Fruit fly (Drosophila melanogaster) whole organism, embryonic: ENCODE measurements around the gene Gr93a.

Experiments
- BEAF-32 ChIP-seq: fragments of 200-800 bp; sonication (Bioruptor generic); optimal IDR thresholded peaks from 3 replicates; lab custom pipeline; 2017; ENCODE audit warnings: missing biosample characterization, missing genetic modification characterization, mild to moderate bottlenecking, moderate library complexity, missing genetic modification reagents
- Dll ChIP-seq: fragments of 200-800 bp; sonication (Bioruptor generic); IDR thresholded peaks from 4 replicates; pipeline ENCODE4 v1.3.6; 2022; ENCODE audit warnings: missing biosample characterization, missing genetic modification characterization; ENCODE audit not compliant: partially characterized antibody
- Jarid2 ChIP-seq: fragments of 200-800 bp; sonication (Bioruptor generic); optimal IDR thresholded peaks from 3 replicates; lab custom pipeline; 2017; ENCODE audit warnings: mild to moderate bottlenecking, missing biosample characterization, missing genetic modification reagents, missing genetic modification characterization
- TFAM ChIP-seq: fragments of 200-800 bp; sonication (Bioruptor generic); optimal IDR thresholded peaks from 2 replicates; lab custom pipeline; 2017; ENCODE audit warnings: missing biosample characterization, missing genetic modification characterization, inconsistent platforms
- mirr ChIP-seq: fragments of 200-800 bp; sonication (Bioruptor generic); optimal IDR thresholded peaks from 3 replicates; lab custom pipeline; 2018; ENCODE audit warnings: missing biosample characterization, mild to moderate bottlenecking, missing genetic modification characterization
- vnd ChIP-seq: fragments of 200-800 bp; sonication (Bioruptor generic); IDR thresholded peaks from 3 replicates; pipeline ENCODE4 v1.3.6; 2022; ENCODE audit warnings: missing biosample characterization, missing genetic modification characterization; ENCODE audit not compliant: partially characterized antibody

DNA sequence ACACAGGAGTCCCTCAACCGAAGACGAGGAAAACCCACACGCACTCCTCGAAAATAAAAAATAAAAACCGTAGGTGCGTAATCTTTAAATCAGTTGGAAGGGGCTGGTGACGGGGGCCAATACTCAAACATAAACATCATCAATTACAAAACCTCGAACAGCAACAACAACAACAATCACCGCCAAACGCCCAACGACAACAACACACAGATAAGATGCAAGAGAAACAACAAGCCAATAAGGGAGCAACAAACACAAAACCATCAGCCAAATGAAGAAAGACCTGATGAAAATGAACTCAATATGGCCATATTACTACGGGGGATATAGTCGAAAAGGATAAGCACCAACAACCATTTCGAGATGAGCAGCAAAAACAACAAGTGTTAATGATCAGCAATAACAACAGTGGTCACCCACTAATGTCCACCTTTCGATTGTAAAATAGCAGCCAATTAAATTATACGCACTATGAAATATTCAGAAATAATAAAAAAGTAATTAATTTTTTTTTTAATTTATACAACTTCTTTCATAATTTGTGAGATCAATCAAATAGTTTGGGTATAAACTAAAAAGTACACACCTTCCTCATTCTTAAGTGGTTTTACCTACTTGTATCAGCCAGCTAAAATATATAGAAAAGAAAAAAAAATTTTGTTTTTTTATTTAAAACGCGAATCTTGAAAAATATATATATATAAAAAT, 8.4 kb upstream of the Gr93a start:
- TF ChIP-seq mirr (GFP tag; lab: Kevin White, UChicago) (no peak), Dll (GFP tag; lab: Robert Waterston, UW) (no peak), TFAM (no peak), vnd (GFP tag; lab: Robert Waterston, UW) (no peak), Jarid2 (GFP tag; lab: Kevin White, UChicago) (peak; percentile 5), BEAF-32 (GFP tag; lab: Kevin White, UChicago) (no peak)
